Worm (Caenorhabditis elegans) whole organism, L4 larva: ENCODE data around the gene mrpl-1.

Experiments
- F49E8.2 ChIP-seq: sonication (generic microtip); optimal IDR thresholded peaks from 2 replicates; lab custom pipeline; 2016; ENCODE audit warnings: missing compliant biosample characterization, mild to moderate bottlenecking, missing genetic modification characterization, borderline replicate concordance
- T20F7.1 ChIP-seq: fragments of 200-800 bp; sonication (Bioruptor generic); optimal IDR thresholded peaks from 2 replicates; lab custom pipeline; 2018; ENCODE audit warnings: mild to moderate bottlenecking, missing genetic modification characterization, missing compliant biosample characterization
- aha-1 ChIP-seq: fragments of 150-350 bp; peaks from one replicate; lab custom pipeline; 2014; ENCODE audit warnings: missing biosample characterization, missing genetic modification characterization
- aly-2 ChIP-seq: sonication (generic microtip); optimal IDR thresholded peaks from 2 replicates; lab custom pipeline; 2018; ENCODE audit warnings: missing biosample characterization, missing genetic modification characterization
- cey-2 ChIP-seq: sonication (generic microtip); optimal IDR thresholded peaks from 3 replicates; lab custom pipeline; 2017; ENCODE audit warnings: missing genetic modification characterization, mild to moderate bottlenecking, missing compliant biosample characterization, antibody characterized with exemption, borderline replicate concordance; ENCODE audit not compliant: insufficient read depth
- daf-19 ChIP-seq: fragments of 200-800 bp; sonication (Bioruptor generic); conservative IDR thresholded peaks from 2 replicates; pipeline ENCODE4 v1.3.6; 2022; ENCODE audit warnings: missing genetic modification characterization, missing compliant biosample characterization
- mep-1 ChIP-seq: fragments of 150-350 bp; sonication (generic microtip); optimal IDR thresholded peaks from 3 replicates; lab custom pipeline; 2014; ENCODE audit warnings: missing biosample characterization, missing genetic modification characterization
- mxl-2 ChIP-seq: fragments of 200-800 bp; sonication (Bioruptor generic); conservative IDR thresholded peaks from 2 replicates; pipeline ENCODE4 v1.3.6; 2022; ENCODE audit warnings: missing genetic modification reagents, missing genetic modification characterization, missing compliant biosample characterization
- nhr-76 ChIP-seq: fragments of 150-350 bp; optimal IDR thresholded peaks from 2 replicates; lab custom pipeline; 2014; ENCODE audit warnings: missing biosample characterization, missing genetic modification characterization
- php-3 ChIP-seq: fragments of 200-800 bp; sonication (Bioruptor generic); IDR thresholded peaks from 2 replicates; pipeline ENCODE4 v1.3.6; 2022; ENCODE audit warnings: missing genetic modification reagents, missing genetic modification characterization, missing compliant biosample characterization

ce11 chrIV:7710824-7711223 lies 1.3 kb upstream of the mrpl-1 start, which contains the start of gene nhr-8:
- TF ChIP-seq mxl-2 (GFP tag; lab: Robert Waterston, UW) (no peak), php-3 (peak; percentile 81), T20F7.1 (GFP tag; lab: Kevin White, UChicago) (peak; percentile 51), aha-1 (no peak), nhr-76 (tag; lab: Kevin White, UChicago) (no peak), aly-2 (tag; lab: Kevin White, UChicago) (no peak), mep-1 (tag; lab: Kevin White, UChicago) (peak; percentile 54), daf-19 (GFP tag; lab: Robert Waterston, UW) (no peak), cey-2 (tag; lab: Kevin White, UChicago) (no peak), F49E8.2 (tag; lab: Kevin White, UChicago) (no peak)
